Fruit fly (Drosophila melanogaster) whole organism, prepupa: Measurements from ENCODE around the gene sad.

Source experiments
- Blimp-1 ChIP-seq: fragments of 200-800 bp; sonication (Bioruptor generic); optimal IDR thresholded peaks from 3 replicates; lab custom pipeline; 2017; ENCODE audit warnings: missing biosample characterization, missing genetic modification characterization, mild to moderate bottlenecking, moderate library complexity, missing genetic modification reagents
- CG31627 ChIP-seq: fragments of 200-800 bp; sonication (Bioruptor generic); optimal IDR thresholded peaks from 3 replicates; lab custom pipeline; 2016; ENCODE audit warnings: missing biosample characterization, missing genetic modification characterization
- CG3919 ChIP-seq: fragments of 200-800 bp; sonication (Bioruptor generic); optimal IDR thresholded peaks from 3 replicates; lab custom pipeline; 2016; ENCODE audit warnings: missing biosample characterization, missing genetic modification characterization
- CG6163 ChIP-seq: fragments of 200-800 bp; sonication (Bioruptor generic); IDR thresholded peaks from 3 replicates; pipeline ENCODE4 v1.3.6; 2022; ENCODE audit warnings: missing biosample characterization, missing genetic modification characterization
- CG6808 ChIP-seq: fragments of 200-800 bp; sonication (Bioruptor generic); optimal IDR thresholded peaks from 3 replicates; lab custom pipeline; 2017; ENCODE audit warnings: missing biosample characterization, missing genetic modification characterization, mild to moderate bottlenecking, moderate library complexity, missing genetic modification reagents
- CG7368 ChIP-seq: fragments of 200-800 bp; sonication (Bioruptor generic); optimal IDR thresholded peaks from 3 replicates; lab custom pipeline; 2016; ENCODE audit warnings: missing biosample characterization, missing genetic modification characterization
- Eip75B ChIP-seq: fragments of 200-800 bp; sonication (Bioruptor generic); optimal IDR thresholded peaks from 3 replicates; lab custom pipeline; 2016; ENCODE audit warnings: missing biosample characterization, missing genetic modification characterization
- Sox102F ChIP-seq: fragments of 200-800 bp; sonication (Bioruptor generic); optimal IDR thresholded peaks from 2 replicates; lab custom pipeline; 2016; ENCODE audit warnings: missing biosample characterization, mild to moderate bottlenecking, missing genetic modification characterization
- Sox14 ChIP-seq: fragments of 200-800 bp; sonication (Bioruptor generic); optimal IDR thresholded peaks from 3 replicates; lab custom pipeline; 2016; ENCODE audit warnings: missing biosample characterization, missing genetic modification characterization
- Sox15 ChIP-seq: fragments of 200-800 bp; sonication (Bioruptor generic); optimal IDR thresholded peaks from 3 replicates; lab custom pipeline; 2016; ENCODE audit warnings: missing biosample characterization, missing genetic modification characterization
- acj6 ChIP-seq: fragments of 200-800 bp; sonication (Bioruptor generic); optimal IDR thresholded peaks from 3 replicates; lab custom pipeline; 2016; ENCODE audit warnings: missing biosample characterization, missing genetic modification characterization
- dsx ChIP-seq: fragments of 200-800 bp; optimal IDR thresholded peaks from 3 replicates; lab custom pipeline; 2019; ENCODE audit warnings: missing biosample characterization, mild to moderate bottlenecking, missing genetic modification characterization, moderate library complexity; ENCODE audit not compliant: poor library complexity, severe bottlenecking
- esn ChIP-seq: fragments of 200-800 bp; sonication (Bioruptor generic); optimal IDR thresholded peaks from 2 replicates; lab custom pipeline; 2016; ENCODE audit warnings: missing biosample characterization, mild to moderate bottlenecking, missing genetic modification characterization, moderate library complexity
- fd85E ChIP-seq: fragments of 200-800 bp; sonication (Bioruptor generic); optimal IDR thresholded peaks from 3 replicates; lab custom pipeline; 2016; ENCODE audit warnings: missing biosample characterization, missing genetic modification characterization

dm6 chr3R:11893197-11893596, 16.2 kb downstream of the sad start, which contains the start of gene Dnali1:
- no peak for TF ChIP-seq Sox15 (GFP tag; lab: Kevin White, UChicago)
- no peak for TF ChIP-seq Sox14 (GFP tag; lab: Kevin White, UChicago)
- TF ChIP-seq fd85E (GFP tag; lab: Kevin White, UChicago): no peak
- no peak for TF ChIP-seq CG6163
- no peak for TF ChIP-seq Eip75B (GFP tag; lab: Kevin White, UChicago)
- TF ChIP-seq acj6 (GFP tag; lab: Kevin White, UChicago): no peak
- TF ChIP-seq CG6808 (GFP tag; lab: Kevin White, UChicago): no peak
- TF ChIP-seq Blimp-1 (GFP tag; lab: Kevin White, UChicago): no peak
- TF ChIP-seq Sox102F (GFP tag; lab: Kevin White, UChicago): no peak
- no peak for TF ChIP-seq CG31627 (GFP tag; lab: Kevin White, UChicago)
- no peak for TF ChIP-seq CG3919 (GFP tag; lab: Kevin White, UChicago)
- TF ChIP-seq esn (GFP tag; lab: Kevin White, UChicago): no peak
- TF ChIP-seq CG7368 (GFP tag; lab: Kevin White, UChicago): no peak
- TF ChIP-seq dsx (GFP tag; lab: Kevin White, UChicago): no peak
